In the genomic region with DNA sequence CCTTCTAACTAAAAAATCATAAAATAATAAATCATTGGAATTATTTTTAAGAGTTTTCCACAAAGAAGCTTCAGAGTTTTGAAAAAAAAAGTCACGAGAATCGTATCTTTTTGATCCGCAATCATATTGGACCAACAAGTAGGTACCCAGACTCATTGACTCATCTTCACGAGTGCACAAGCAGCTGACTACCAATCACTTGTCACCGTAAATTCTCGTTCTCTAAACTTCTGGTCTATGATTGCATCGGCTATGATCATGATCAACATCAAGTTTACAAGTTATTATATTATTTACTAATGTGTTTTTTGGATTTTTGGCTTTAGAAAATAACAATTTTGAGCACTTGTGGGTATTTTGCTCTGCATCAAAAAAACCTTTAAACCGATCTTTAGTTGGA, we compare ENCODE assay signal across 5 worm cellular contexts.
TF ChIP-seq lines count a peak whose summit lies in the region.

No protein-coding gene starts in this region.

TF ChIP-seq in whole organism, L1 larva, 84 proteins besides CTCF, POLR2A, EP300 and RAD21:
- TF ChIP-seq snu-23 (GFP tag; optimal IDR thresholded peaks at IDR 0.05; lab: Kevin White, UChicago): peak; percentile 5
- peak; percentile 14 for TF ChIP-seq lir-3 (tag; optimal IDR thresholded peaks at IDR 0.05; lab: Kevin White, UChicago; ENCODE audit: poor library complexity)
- no peak for TF ChIP-seq dsc-1 (tag; optimal IDR thresholded peaks at IDR 0.05; lab: Kevin White, UChicago)
- peak; percentile 49 for TF ChIP-seq lin-14 (GFP tag; optimal IDR thresholded peaks at IDR 0.05; lab: Kevin White, UChicago)
- TF ChIP-seq lsy-2 (tag; optimal IDR thresholded peaks at IDR 0.05; lab: Kevin White, UChicago): peak in 1 of 2 experiments; percentile 22
- TF ChIP-seq egl-27 (tag; optimal IDR thresholded peaks at IDR 0.05; lab: Kevin White, UChicago): no peak
- TF ChIP-seq nhr-19 (GFP tag; conservative IDR thresholded peaks at IDR 0.05; lab: Robert Waterston, UW): 0 out of 2 replicates have a peak, but pooled peaks have one; percentile 17
- TF ChIP-seq nhr-71 (tag; optimal IDR thresholded peaks at IDR 0.05; lab: Kevin White, UChicago): peak; percentile 48
- peak; percentile 26 for TF ChIP-seq rnt-1 (tag; optimal IDR thresholded peaks at IDR 0.05; lab: Kevin White, UChicago)

TF ChIP-seq in whole organism, L2 larva, 48 proteins besides CTCF, POLR2A, EP300 and RAD21:
- TF ChIP-seq ztf-4 (tag; optimal IDR thresholded peaks at IDR 0.05; lab: Kevin White, UChicago) (no peak), nhr-129 (tag; optimal IDR thresholded peaks at IDR 0.05; lab: Kevin White, UChicago) (peak; percentile 39)

TF ChIP-seq in whole organism, L4 larva, 104 proteins besides CTCF, POLR2A, EP300 and RAD21:
- TF ChIP-seq unc-62 (GFP tag; optimal IDR thresholded peaks at IDR 0.05 in 1 of 2; lab: Kevin White, UChicago) (no peak), unc-62 (tag; optimal IDR thresholded peaks at IDR 0.05; lab: Kevin White, UChicago) (no peak), skn-1 (tag; optimal IDR thresholded peaks at IDR 0.05; lab: Kevin White, UChicago) (no peak), daf-12 (tag; optimal IDR thresholded peaks at IDR 0.05; lab: Kevin White, UChicago) (no peak), nhr-6 (tag; optimal IDR thresholded peaks at IDR 0.05; lab: Kevin White, UChicago) (no peak), daf-16 (GFP tag; optimal IDR thresholded peaks at IDR 0.05; lab: Kevin White, UChicago) (peak in 1 of 2 experiments; percentile 19), daf-16 (tag; optimal IDR thresholded peaks at IDR 0.05; lab: Kevin White, UChicago) (no peak), hlh-30 (tag; optimal IDR thresholded peaks at IDR 0.05; lab: Kevin White, UChicago; ENCODE audit: insufficient read depth) (peak; percentile 23), F49E8.2 (tag; optimal IDR thresholded peaks at IDR 0.05; lab: Kevin White, UChicago; ENCODE audit: borderline replicate concordance) (no peak), D1046.2 (GFP tag; IDR thresholded peaks at IDR 0.05; lab: Robert Waterston, UW) (no peak)

TF ChIP-seq in whole organism, late embryonic, 69 proteins besides CTCF, POLR2A, EP300 and RAD21:
- no peak for TF ChIP-seq eyg-1 (tag; optimal IDR thresholded peaks at IDR 0.05; lab: Kevin White, UChicago)
- TF ChIP-seq unc-55 (GFP tag; optimal IDR thresholded peaks at IDR 0.05; lab: Kevin White, UChicago): peak; percentile 67

TF ChIP-seq in whole organism, mixed stage, embryonic, 35 proteins besides CTCF, POLR2A, EP300 and RAD21:
- TF ChIP-seq tbx-8 (GFP tag; optimal IDR thresholded peaks at IDR 0.05; lab: Kevin White, UChicago) (no peak), hlh-1 (tag; optimal IDR thresholded peaks at IDR 0.05; lab: Kevin White, UChicago) (peak; percentile 75), unc-62 (GFP tag; optimal IDR thresholded peaks at IDR 0.05; lab: Kevin White, UChicago) (peak; percentile 40)

Comparison
In these comparisons a context has a peak if more than half of its experiments do, and no peak if none do; other contexts are left out.
1. Of the 29 proteins assayed by ChIP-seq in both whole organism, L4 larva and whole organism, L1 larva: peak only in whole organism, L4 larva: none; only in whole organism, L1 larva: lir-3; in both: none; in neither: 27; mixed calls (peak in some experiments, not most) for 1.